Worm (Caenorhabditis elegans): ENCODE data around the gene C12D8.9.

The C12D8.9 gene

DNA sequence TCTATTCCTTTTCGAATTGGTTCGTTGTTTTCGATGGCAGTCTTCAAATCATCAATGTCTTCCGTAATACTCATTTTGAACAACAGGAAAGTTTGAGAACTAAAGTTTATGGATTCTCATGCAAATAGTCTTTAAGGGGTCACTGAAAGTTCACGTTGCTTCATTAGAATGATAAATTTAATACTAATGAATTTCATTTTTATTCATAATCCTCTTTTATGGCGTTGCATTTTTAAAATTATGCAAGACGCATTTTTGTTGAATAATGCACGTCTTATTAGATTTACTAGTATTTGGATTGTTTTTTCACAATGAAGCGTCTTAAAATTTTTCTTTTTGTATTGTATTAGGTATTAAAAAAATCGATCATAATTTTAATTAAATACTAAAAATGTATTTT lies at the start of gene C12D8.9:
Gene C12D8.9 (minus strand): TSS at position 101 of the 400 bp plus-strand sequence.
- TF ChIP-seq nhr-237 (tag; optimal IDR thresholded peaks at IDR 0.05) (no peak), mep-1 (tag; optimal IDR thresholded peaks at IDR 0.05) (no peak), unc-120 (tag; optimal IDR thresholded peaks at IDR 0.05; ENCODE audit: poor library complexity, severe bottlenecking) (no peak), drap-1 (GFP tag; optimal IDR thresholded peaks at IDR 0.05) (no peak), M03D4.4 (tag; optimal IDR thresholded peaks at IDR 0.05) (no peak), unc-62 (GFP tag; optimal IDR thresholded peaks at IDR 0.05) (no peak), ceh-39 (tag; optimal IDR thresholded peaks at IDR 0.05) (no peak), hlh-1 (tag; optimal IDR thresholded peaks at IDR 0.05) (no peak), ceh-83 (GFP tag; optimal IDR thresholded peaks at IDR 0.05) (no peak), mls-2 (tag; optimal IDR thresholded peaks at IDR 0.05) (no peak), ham-2 (GFP tag; optimal IDR thresholded peaks at IDR 0.05) (no peak), nhr-76 (tag; optimal IDR thresholded peaks at IDR 0.05) (no peak), zip-8 (tag; optimal IDR thresholded peaks at IDR 0.05) (no peak), tbx-8 (GFP tag; optimal IDR thresholded peaks at IDR 0.05) (no peak), flh-1 (GFP tag; optimal IDR thresholded peaks at IDR 0.05) (no peak), ces-1 (GFP tag; optimal IDR thresholded peaks at IDR 0.05) (no peak), nhr-28 (tag; optimal IDR thresholded peaks at IDR 0.05) (no peak), lin-32 (GFP tag; optimal IDR thresholded peaks at IDR 0.05) (no peak), lin-13 (tag; optimal IDR thresholded peaks at IDR 0.05) (no peak)

DNA sequence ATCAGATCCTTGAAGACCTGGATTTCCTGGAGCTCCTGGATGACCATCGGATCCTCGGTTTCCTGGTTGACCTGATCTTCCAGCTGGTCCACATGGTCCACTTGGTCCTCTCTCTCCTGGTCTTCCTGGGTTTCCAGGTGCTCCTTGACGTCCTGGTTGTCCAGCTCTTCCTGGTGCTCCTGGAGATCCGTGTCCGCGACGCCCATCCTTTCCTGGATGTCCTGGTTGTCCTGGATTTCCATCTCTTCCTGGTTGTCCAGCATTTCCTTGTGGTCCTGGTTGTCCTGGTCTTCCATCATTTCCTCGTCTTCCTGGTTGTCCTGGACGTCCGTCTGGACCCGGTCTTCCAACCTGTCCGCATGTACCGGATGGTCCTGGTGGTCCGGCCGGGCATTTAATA lies 48.8 kb upstream of the C12D8.9 start:
- TF ChIP-seq lin-32 (GFP tag; optimal IDR thresholded peaks at IDR 0.05) (no peak), lsy-2 (tag; optimal IDR thresholded peaks at IDR 0.05) (no peak), unc-62 (GFP tag; optimal IDR thresholded peaks at IDR 0.05) (no peak), elt-1 (tag; optimal IDR thresholded peaks at IDR 0.05; ENCODE audit: borderline replicate concordance, insufficient read depth) (no peak), ceh-43 (GFP tag; optimal IDR thresholded peaks at IDR 0.05) (no peak), unc-39 (tag; optimal IDR thresholded peaks at IDR 0.05) (no peak)

DNA sequence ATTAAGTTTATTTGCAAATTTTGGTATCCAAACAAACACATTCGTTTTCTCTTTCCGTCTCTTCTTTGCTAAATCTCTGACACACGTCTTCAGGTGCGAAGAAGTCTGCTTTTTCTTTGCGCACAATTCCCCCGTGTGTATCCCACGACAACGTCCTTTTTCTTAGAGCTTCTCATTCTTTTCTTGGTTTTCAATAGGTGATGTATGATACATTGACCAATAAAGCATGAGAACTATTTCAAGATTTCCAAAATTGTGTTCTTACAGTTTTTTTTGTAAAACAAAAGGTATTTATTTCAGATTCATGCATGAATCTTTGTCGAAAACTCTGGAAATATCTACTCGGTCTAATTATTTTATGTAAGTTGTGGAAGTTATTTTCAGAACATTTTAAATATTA lies 46.7 kb upstream of the C12D8.9 start, which contains the start of gene B0024.15:
Gene B0024.15 (plus strand): TSS at position 301 of the 400 bp plus-strand sequence.
- no peak for TF ChIP-seq unc-120 (tag; optimal IDR thresholded peaks at IDR 0.05; ENCODE audit: poor library complexity, severe bottlenecking)
- no peak for TF ChIP-seq bed-3 (GFP tag; optimal IDR thresholded peaks at IDR 0.05)
- TF ChIP-seq ces-1 (GFP tag; optimal IDR thresholded peaks at IDR 0.05): no peak
- TF ChIP-seq flh-1 (GFP tag; optimal IDR thresholded peaks at IDR 0.05): no peak
- TF ChIP-seq mep-1 (tag; optimal IDR thresholded peaks at IDR 0.05): no peak
- TF ChIP-seq mab-5 (tag; optimal IDR thresholded peaks at IDR 0.05): no peak
- no peak for TF ChIP-seq nhr-237 (tag; optimal IDR thresholded peaks at IDR 0.05)
- no peak for TF ChIP-seq lin-13 (tag; optimal IDR thresholded peaks at IDR 0.05)
- TF ChIP-seq ceh-83 (GFP tag; optimal IDR thresholded peaks at IDR 0.05): no peak
- TF ChIP-seq unc-39 (tag; optimal IDR thresholded peaks at IDR 0.05): no peak
- TF ChIP-seq elt-1 (tag; optimal IDR thresholded peaks at IDR 0.05; ENCODE audit: borderline replicate concordance, insufficient read depth): no peak
- TF ChIP-seq M03D4.4 (tag; optimal IDR thresholded peaks at IDR 0.05): no peak
- no peak for TF ChIP-seq elt-3 (tag; optimal IDR thresholded peaks at IDR 0.05)
- no peak for TF ChIP-seq snpc-4 (tag; optimal IDR thresholded peaks at IDR 0.05)
- TF ChIP-seq nhr-2 (tag; optimal IDR thresholded peaks at IDR 0.05): no peak

DNA sequence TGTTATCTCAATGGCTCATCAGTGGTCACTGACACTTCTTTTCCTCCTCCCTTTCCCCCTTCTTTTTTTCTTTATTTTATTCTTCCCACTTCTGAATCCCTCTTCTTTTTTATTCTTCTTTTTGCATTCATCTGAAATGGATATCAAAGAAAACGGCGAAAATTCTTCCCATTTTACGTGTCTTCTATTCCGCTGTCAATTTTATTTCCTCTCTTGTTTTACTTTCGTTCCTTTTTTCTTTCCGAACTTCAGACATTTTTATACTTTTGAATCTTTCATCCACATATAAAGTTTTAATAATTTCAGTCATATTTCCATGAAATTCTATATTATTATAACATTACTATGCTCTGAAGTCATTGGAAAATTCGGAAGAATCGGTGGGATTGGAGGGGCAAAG lies 44.3 kb upstream of the C12D8.9 start, which contains the start of gene B0024.3:
Gene B0024.3 (plus strand): TSS at position 301 of the 400 bp plus-strand sequence.
- TF ChIP-seq ham-2 (GFP tag; optimal IDR thresholded peaks at IDR 0.05) (no peak), nhr-76 (tag; optimal IDR thresholded peaks at IDR 0.05) (no peak), ceh-83 (GFP tag; optimal IDR thresholded peaks at IDR 0.05) (no peak), sem-2 (GFP tag; optimal IDR thresholded peaks at IDR 0.05) (no peak), snpc-4 (tag; optimal IDR thresholded peaks at IDR 0.05) (no peak), mab-5 (tag; optimal IDR thresholded peaks at IDR 0.05) (no peak), drap-1 (GFP tag; optimal IDR thresholded peaks at IDR 0.05) (no peak), ceh-43 (GFP tag; optimal IDR thresholded peaks at IDR 0.05) (no peak), elt-1 (tag; optimal IDR thresholded peaks at IDR 0.05; ENCODE audit: borderline replicate concordance, insufficient read depth) (no peak), mls-2 (tag; optimal IDR thresholded peaks at IDR 0.05) (no peak), ces-1 (GFP tag; optimal IDR thresholded peaks at IDR 0.05) (no peak), lin-32 (GFP tag; optimal IDR thresholded peaks at IDR 0.05) (no peak)

DNA sequence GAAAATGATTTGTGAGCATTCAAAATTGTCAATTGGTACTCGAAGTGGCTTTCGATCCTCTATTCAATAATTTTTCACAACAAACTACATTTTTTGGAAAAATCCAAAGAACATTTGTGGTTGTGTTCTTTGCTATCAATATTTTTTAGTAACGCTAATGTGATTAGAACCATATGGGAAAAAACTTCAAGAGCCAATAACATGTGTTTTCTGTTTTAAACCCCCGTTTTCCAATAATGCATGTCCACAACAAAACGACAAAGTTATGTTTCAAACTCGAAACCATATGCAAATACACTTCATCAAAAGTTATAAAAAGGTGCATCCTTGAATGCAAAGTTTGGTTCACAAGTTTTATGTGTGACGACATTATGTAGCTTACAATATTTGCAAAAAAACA lies 42.8 kb upstream of the C12D8.9 start:
- TF ChIP-seq lsy-2 (tag; optimal IDR thresholded peaks at IDR 0.05) (no peak), elt-1 (tag; optimal IDR thresholded peaks at IDR 0.05; ENCODE audit: borderline replicate concordance, insufficient read depth) (no peak), ztf-11 (tag; optimal IDR thresholded peaks at IDR 0.05) (no peak)

Measured in whole organism, mixed stage, embryonic.